Worm (Caenorhabditis elegans) whole organism, young adult: ENCODE measurements around the gene F15D4.6.

Experiments
- D2030.7 ChIP-seq: fragments of 200-800 bp; sonication (Bioruptor generic); IDR thresholded peaks from 2 replicates; pipeline ENCODE4 v1.3.6; 2022; ENCODE audit warnings: missing genetic modification reagents, missing genetic modification characterization, missing compliant biosample characterization
- F33H1.4 ChIP-seq: fragments of 200-800 bp; sonication (Bioruptor generic); IDR thresholded peaks from 2 replicates; pipeline ENCODE4 v1.3.6; 2022; ENCODE audit warnings: missing genetic modification reagents, missing genetic modification characterization, missing compliant biosample characterization
- F39B2.1 ChIP-seq: fragments of 200-800 bp; sonication (Bioruptor generic); IDR thresholded peaks from 2 replicates; pipeline ENCODE4 v1.3.6; 2022; ENCODE audit warnings: missing genetic modification reagents, missing genetic modification characterization, missing compliant biosample characterization
- F49E8.2 ChIP-seq: sonication (generic microtip); optimal IDR thresholded peaks from 3 replicates; lab custom pipeline; 2017; ENCODE audit warnings: missing genetic modification characterization, mild to moderate bottlenecking, missing compliant biosample characterization, antibody characterized with exemption, moderate library complexity; ENCODE audit not compliant: insufficient read depth
- K12H6.12 ChIP-seq: fragments of 200-800 bp; sonication (Bioruptor generic); optimal IDR thresholded peaks from 2 replicates; lab custom pipeline; 2018; ENCODE audit warnings: mild to moderate bottlenecking, missing genetic modification characterization, missing compliant biosample characterization
- ama-1 ChIP-seq, 3 experiments: fragments of 150-350 bp in 1 of 3; sonication (generic microtip) in 2 of 3; optimal IDR thresholded peaks; 2 replicates each; lab custom pipeline; 2014 to 2018; ENCODE audit warnings: missing biosample characterization in 2 of 3, missing genetic modification characterization in 2 of 3, missing genetic modification reagents in 2 of 3
- dpl-1 ChIP-seq: fragments of 150-350 bp; optimal IDR thresholded peaks from 2 replicates; lab custom pipeline; 2014; ENCODE audit warnings: missing biosample characterization, missing genetic modification reagents, missing genetic modification characterization
- ets-4 ChIP-seq: fragments of 200-800 bp; sonication (Bioruptor generic); optimal IDR thresholded peaks from 2 replicates; lab custom pipeline; 2018; ENCODE audit warnings: mild to moderate bottlenecking, missing genetic modification characterization, missing compliant biosample characterization
- nhr-27 ChIP-seq: fragments of 200-800 bp; sonication (Bioruptor generic); optimal IDR thresholded peaks from 2 replicates; lab custom pipeline; 2018; ENCODE audit warnings: mild to moderate bottlenecking, missing genetic modification characterization, moderate library complexity, missing compliant biosample characterization
- pha-4 ChIP-seq: fragments of 150-350 bp; sonication (generic microtip); optimal IDR thresholded peaks from 2 replicates; lab custom pipeline; 2014; ENCODE audit warnings: missing biosample characterization, missing genetic modification reagents, missing genetic modification characterization
- somi-1 ChIP-seq: fragments of 200-800 bp; sonication (Bioruptor generic); optimal IDR thresholded peaks from 2 replicates; lab custom pipeline; 2018; ENCODE audit warnings: mild to moderate bottlenecking, missing genetic modification characterization, missing compliant biosample characterization
- ztf-22 ChIP-seq: fragments of 200-800 bp; sonication (Bioruptor generic); optimal IDR thresholded peaks from 2 replicates; lab custom pipeline; 2018; ENCODE audit warnings: mild to moderate bottlenecking, missing genetic modification characterization, moderate library complexity, missing compliant biosample characterization
- ztf-3 ChIP-seq: fragments of 200-800 bp; sonication (Bioruptor generic); optimal IDR thresholded peaks from 2 replicates; lab custom pipeline; 2018; ENCODE audit warnings: mild to moderate bottlenecking, missing genetic modification characterization, missing compliant biosample characterization

DNA sequence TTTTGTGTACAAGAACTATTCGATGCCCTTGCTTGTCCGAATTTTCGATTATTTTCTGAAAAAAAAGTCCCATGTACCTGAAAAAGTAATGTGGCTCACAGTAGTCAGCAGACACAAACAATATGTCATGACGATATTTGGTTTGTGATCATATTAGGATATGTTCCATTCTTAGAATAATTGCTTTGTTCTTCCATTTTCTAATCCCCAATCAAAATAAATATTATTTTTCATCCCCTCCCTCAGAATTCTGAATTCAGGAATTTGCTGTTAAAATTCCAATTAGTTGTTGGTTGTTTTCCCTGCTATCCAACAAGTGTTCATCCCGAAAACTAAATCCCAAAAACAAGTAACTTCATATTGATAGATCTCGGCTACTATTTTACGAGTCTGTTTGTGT is 29.6 kb upstream of the F15D4.6 start:
- no peak for TF ChIP-seq pha-4 (tag; lab: Kevin White, UChicago)
- TF ChIP-seq ztf-3: no peak
- no peak for TF ChIP-seq F33H1.4 (GFP tag; lab: Robert Waterston, UW)
- no peak for TF ChIP-seq dpl-1
- no peak for TF ChIP-seq somi-1
- no peak for TF ChIP-seq D2030.7
- TF ChIP-seq F39B2.1: no peak
- TF ChIP-seq K12H6.12 (tag; lab: Kevin White, UChicago): no peak
- no peak for TF ChIP-seq F49E8.2
- no peak for TF ChIP-seq ztf-22 (GFP tag; lab: Kevin White, UChicago)
- no peak for TF ChIP-seq ama-1 (optimal IDR thresholded peaks at IDR 0.05; lab: Kevin White, UChicago)
- no peak for TF ChIP-seq ama-1 (GFP tag; optimal IDR thresholded peaks at IDR 0.05; lab: Kevin White, UChicago)
- TF ChIP-seq nhr-27 (tag; lab: Kevin White, UChicago): no peak
- no peak for TF ChIP-seq ets-4 (GFP tag; lab: Kevin White, UChicago)
